Fruit fly (Drosophila melanogaster): Measurements from ENCODE around the gene qjt.

The qjt gene

dm6 chr3L:17436331-17436730 is 42.6 kb upstream of the qjt start, which contains the start of gene CG12229:
Gene CG12229, minus strand, starts transcription at chr3L:17436431.
- no peak for TF ChIP-seq CG9948 (tag; optimal IDR thresholded peaks at IDR 0.05)
- TF ChIP-seq gl (tag; optimal IDR thresholded peaks at IDR 0.05): no peak
- no peak for TF ChIP-seq CG12605 (GFP tag; IDR thresholded peaks at IDR 0.05)
- TF ChIP-seq rn (GFP tag; IDR thresholded peaks at IDR 0.05): no peak
- TF ChIP-seq CG15710 (tag; optimal IDR thresholded peaks at IDR 0.05): no peak
- no peak for TF ChIP-seq D1 (tag; optimal IDR thresholded peaks at IDR 0.05)
- TF ChIP-seq CG8301 (tag; optimal IDR thresholded peaks at IDR 0.05): no peak
- TF ChIP-seq fd96Ca (GFP tag; IDR thresholded peaks at IDR 0.05): no peak
- TF ChIP-seq CG13204 (GFP tag; optimal IDR thresholded peaks at IDR 0.05): no peak

dm6 chr3L:17438872-17439495 is 39.9 kb upstream of the qjt start, which contains the start of gene CG18265:
Gene CG18265, plus strand, starts transcription at chr3L:17439401.
- TF ChIP-seq CG10348 (GFP tag; IDR thresholded peaks at IDR 0.05) (no peak), Ets98B (GFP tag; IDR thresholded peaks at IDR 0.05) (no peak), CG8159 (tag; optimal IDR thresholded peaks at IDR 0.05) (no peak), D1 (tag; optimal IDR thresholded peaks at IDR 0.05) (no peak), CG13204 (GFP tag; optimal IDR thresholded peaks at IDR 0.05) (no peak), CG4496 (GFP tag; IDR thresholded peaks at IDR 0.05) (no peak), gl (tag; optimal IDR thresholded peaks at IDR 0.05) (no peak), CG15710 (tag; optimal IDR thresholded peaks at IDR 0.05) (no peak), Pif1B (GFP tag; optimal IDR thresholded peaks at IDR 0.05) (no peak), CG17806 (tag; optimal IDR thresholded peaks at IDR 0.05) (no peak), CG34367 (tag; optimal IDR thresholded peaks at IDR 0.05) (no peak)

- TF ChIP-seq CG8301 (tag; optimal IDR thresholded peaks at IDR 0.05) (no peak), gl (tag; optimal IDR thresholded peaks at IDR 0.05) (no peak), EcR (GFP tag; optimal IDR thresholded peaks at IDR 0.05) (no peak)
Observed at dm6 chr3L:17441602-17442001, 37.3 kb upstream of the qjt start.

- TF ChIP-seq gl (tag; optimal IDR thresholded peaks at IDR 0.05): no peak
- no peak for TF ChIP-seq Snoo (tag; optimal IDR thresholded peaks at IDR 0.05)
- no peak for TF ChIP-seq CG4496 (GFP tag; IDR thresholded peaks at IDR 0.05)
- no peak for TF ChIP-seq CG13204 (GFP tag; optimal IDR thresholded peaks at IDR 0.05)
- no peak for TF ChIP-seq CG12605 (GFP tag; IDR thresholded peaks at IDR 0.05)
- TF ChIP-seq CG8301 (tag; optimal IDR thresholded peaks at IDR 0.05): no peak
- TF ChIP-seq Pif1B (GFP tag; optimal IDR thresholded peaks at IDR 0.05): no peak
- no peak for TF ChIP-seq CG32121 (GFP tag; IDR thresholded peaks at IDR 0.05)
Observed at dm6 chr3L:17444569-17444968, 34.3 kb upstream of the qjt start.

- TF ChIP-seq Ets98B (GFP tag; IDR thresholded peaks at IDR 0.05): no peak
- TF ChIP-seq CG4496 (GFP tag; IDR thresholded peaks at IDR 0.05): no peak
- TF ChIP-seq CG15710 (tag; optimal IDR thresholded peaks at IDR 0.05): no peak
- no peak for TF ChIP-seq Snoo (tag; optimal IDR thresholded peaks at IDR 0.05)
- no peak for TF ChIP-seq CG8159 (tag; optimal IDR thresholded peaks at IDR 0.05)
- TF ChIP-seq rn (GFP tag; IDR thresholded peaks at IDR 0.05): no peak
- no peak for TF ChIP-seq gl (tag; optimal IDR thresholded peaks at IDR 0.05)
- TF ChIP-seq Pif1B (GFP tag; optimal IDR thresholded peaks at IDR 0.05): no peak
- TF ChIP-seq CG9948 (tag; optimal IDR thresholded peaks at IDR 0.05): no peak
- no peak for TF ChIP-seq Pif1A (GFP tag; optimal IDR thresholded peaks at IDR 0.05)
- TF ChIP-seq CG17806 (tag; optimal IDR thresholded peaks at IDR 0.05): no peak
- no peak for TF ChIP-seq D1 (tag; optimal IDR thresholded peaks at IDR 0.05)
- TF ChIP-seq CG34367 (tag; optimal IDR thresholded peaks at IDR 0.05): no peak
- TF ChIP-seq CG10348 (GFP tag; IDR thresholded peaks at IDR 0.05): no peak
- TF ChIP-seq CG14655 (GFP tag; optimal IDR thresholded peaks at IDR 0.05): no peak
- TF ChIP-seq EcR (GFP tag; optimal IDR thresholded peaks at IDR 0.05): no peak
- TF ChIP-seq CG32121 (GFP tag; IDR thresholded peaks at IDR 0.05): no peak
- TF ChIP-seq fd96Ca (GFP tag; IDR thresholded peaks at IDR 0.05): no peak
- TF ChIP-seq CG13204 (GFP tag; optimal IDR thresholded peaks at IDR 0.05): no peak
Observed at dm6 chr3L:17445629-17446431, 33.1 kb upstream of the qjt start.

dm6 chr3L:17447881-17448280 is 31.0 kb upstream of the qjt start:
- TF ChIP-seq CG17806 (tag; optimal IDR thresholded peaks at IDR 0.05) (no peak), CG13204 (GFP tag; optimal IDR thresholded peaks at IDR 0.05) (no peak), CG10348 (GFP tag; IDR thresholded peaks at IDR 0.05) (no peak), Snoo (tag; optimal IDR thresholded peaks at IDR 0.05) (no peak), CG4496 (GFP tag; IDR thresholded peaks at IDR 0.05) (no peak), rn (GFP tag; IDR thresholded peaks at IDR 0.05) (no peak), Pif1B (GFP tag; optimal IDR thresholded peaks at IDR 0.05) (no peak), CG34367 (tag; optimal IDR thresholded peaks at IDR 0.05) (no peak), CG32121 (GFP tag; IDR thresholded peaks at IDR 0.05) (no peak), CG12605 (GFP tag; IDR thresholded peaks at IDR 0.05) (no peak), CG8301 (tag; optimal IDR thresholded peaks at IDR 0.05) (no peak), CG15710 (tag; optimal IDR thresholded peaks at IDR 0.05) (no peak), fd96Ca (GFP tag; IDR thresholded peaks at IDR 0.05) (no peak), EcR (GFP tag; optimal IDR thresholded peaks at IDR 0.05) (no peak), gl (tag; optimal IDR thresholded peaks at IDR 0.05) (no peak), CG9948 (tag; optimal IDR thresholded peaks at IDR 0.05) (no peak), CG14655 (GFP tag; optimal IDR thresholded peaks at IDR 0.05) (no peak), D1 (tag; optimal IDR thresholded peaks at IDR 0.05) (no peak)
